Worm (Caenorhabditis elegans): ENCODE data around the gene ncr-2.

DNA sequence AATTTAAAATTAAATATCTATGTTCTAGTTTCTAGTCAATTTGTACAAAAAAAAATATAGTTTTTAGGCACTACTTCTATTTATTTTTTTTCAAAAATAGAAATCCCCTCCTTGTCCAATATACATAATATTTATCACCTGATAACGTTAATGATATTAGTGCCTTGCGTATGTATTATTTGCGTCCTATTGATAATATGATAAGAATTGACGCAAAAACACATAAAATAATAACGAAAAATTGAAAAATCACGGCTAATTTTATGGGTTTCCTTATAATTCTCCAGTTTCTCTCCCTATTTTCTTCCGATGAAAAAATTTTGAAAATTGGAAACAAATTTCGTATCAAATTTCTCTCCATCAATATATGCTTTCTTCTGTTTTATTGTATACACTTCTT, 41.6 kb downstream of the ncr-2 start:
- TF ChIP-seq B0035.1 (tag; optimal IDR thresholded peaks at IDR 0.05) (no peak), lsl-1 (GFP tag; optimal IDR thresholded peaks at IDR 0.05) (no peak), Y53F4B.3 (GFP tag; IDR thresholded peaks at IDR 0.05) (no peak), pha-4 (tag; optimal IDR thresholded peaks at IDR 0.05) (no peak), C06A6.2 (GFP tag; conservative IDR thresholded peaks at IDR 0.05) (no peak), efl-1 (GFP tag; optimal IDR thresholded peaks at IDR 0.05) (no peak), ceh-40 (GFP tag; IDR thresholded peaks at IDR 0.05) (no peak), unc-62 (GFP tag; optimal IDR thresholded peaks at IDR 0.05) (no peak), hrde-1 (tag; optimal IDR thresholded peaks at IDR 0.05; ENCODE audit: borderline replicate concordance) (no peak), aptf-3 (GFP tag; IDR thresholded peaks at IDR 0.05) (no peak), ama-1 (optimal IDR thresholded peaks at IDR 0.05) (no peak), ama-1 (GFP tag; optimal IDR thresholded peaks at IDR 0.05) (no peak), ets-4 (GFP tag; optimal IDR thresholded peaks at IDR 0.05) (no peak), ceh-100 (GFP tag; IDR thresholded peaks at IDR 0.05) (no peak)
